Fruit fly (Drosophila melanogaster) whole organism, prepupa: ENCODE data around the gene CG15818.

Experiments
- Blimp-1 ChIP-seq: fragments of 200-800 bp; sonication (Bioruptor generic); optimal IDR thresholded peaks from 3 replicates; lab custom pipeline; 2017; ENCODE audit warnings: missing biosample characterization, missing genetic modification characterization, mild to moderate bottlenecking, moderate library complexity, missing genetic modification reagents
- CG10631 ChIP-seq: fragments of 200-800 bp; sonication (Bioruptor generic); optimal IDR thresholded peaks from 2 replicates; lab custom pipeline; 2016; ENCODE audit warnings: missing biosample characterization, missing genetic modification characterization
- CG10669 ChIP-seq: fragments of 200-800 bp; sonication (Bioruptor generic); optimal IDR thresholded peaks from 3 replicates; lab custom pipeline; 2018; ENCODE audit warnings: missing biosample characterization, mild to moderate bottlenecking, missing genetic modification characterization, moderate library complexity
- CG11294 ChIP-seq: fragments of 200-800 bp; sonication (Bioruptor generic); IDR thresholded peaks from 2 replicates; pipeline ENCODE4 v1.3.6; 2022; ENCODE audit warnings: missing biosample characterization, missing genetic modification characterization
- CG11762 ChIP-seq: fragments of 200-800 bp; sonication (Bioruptor generic); optimal IDR thresholded peaks from 3 replicates; lab custom pipeline; 2016; ENCODE audit warnings: missing biosample characterization, missing genetic modification characterization; ENCODE audit not compliant: insufficient read depth
- CG15336 ChIP-seq: fragments of 200-800 bp; sonication (Bioruptor generic); IDR thresholded peaks from 2 replicates; pipeline ENCODE4 v1.3.6; 2022; ENCODE audit warnings: missing biosample characterization, missing genetic modification characterization
- CG16779 ChIP-seq: fragments of 200-800 bp; sonication (Bioruptor generic); optimal IDR thresholded peaks from 3 replicates; lab custom pipeline; 2017; ENCODE audit warnings: missing biosample characterization, mild to moderate bottlenecking, missing genetic modification characterization
- CG3032 ChIP-seq: fragments of 200-800 bp; optimal IDR thresholded peaks from 2 replicates; lab custom pipeline; 2019; ENCODE audit warnings: missing biosample characterization, mild to moderate bottlenecking, missing genetic modification characterization, moderate library complexity
- CG31627 ChIP-seq: fragments of 200-800 bp; sonication (Bioruptor generic); optimal IDR thresholded peaks from 3 replicates; lab custom pipeline; 2016; ENCODE audit warnings: missing biosample characterization, missing genetic modification characterization
- CG32006 ChIP-seq: fragments of 200-800 bp; sonication (Bioruptor generic); optimal IDR thresholded peaks from 3 replicates; lab custom pipeline; 2017; ENCODE audit warnings: missing biosample characterization, mild to moderate bottlenecking, missing genetic modification characterization
- CG34406 ChIP-seq: fragments of 200-800 bp; sonication (Bioruptor generic); optimal IDR thresholded peaks from 3 replicates; lab custom pipeline; 2016; ENCODE audit warnings: missing biosample characterization, missing genetic modification characterization
- CG4318 ChIP-seq: fragments of 200-800 bp; sonication (Bioruptor generic); optimal IDR thresholded peaks from 3 replicates; lab custom pipeline; 2017; ENCODE audit warnings: missing biosample characterization, mild to moderate bottlenecking, missing genetic modification characterization
- CG6163 ChIP-seq: fragments of 200-800 bp; sonication (Bioruptor generic); IDR thresholded peaks from 3 replicates; pipeline ENCODE4 v1.3.6; 2022; ENCODE audit warnings: missing biosample characterization, missing genetic modification characterization
- CG6276 ChIP-seq: fragments of 200-800 bp; sonication (Bioruptor generic); optimal IDR thresholded peaks from 2 replicates; lab custom pipeline; 2017; ENCODE audit warnings: missing biosample characterization, mild to moderate bottlenecking, missing genetic modification characterization
- CG6792 ChIP-seq: fragments of 200-800 bp; sonication (Bioruptor generic); optimal IDR thresholded peaks from 3 replicates; lab custom pipeline; 2016; ENCODE audit warnings: missing biosample characterization, missing genetic modification characterization
- CG6854 ChIP-seq: fragments of 200-800 bp; sonication (Bioruptor generic); optimal IDR thresholded peaks from 2 replicates; lab custom pipeline; 2017; ENCODE audit warnings: missing biosample characterization, mild to moderate bottlenecking, missing genetic modification characterization
- CG7368 ChIP-seq: fragments of 200-800 bp; sonication (Bioruptor generic); optimal IDR thresholded peaks from 3 replicates; lab custom pipeline; 2016; ENCODE audit warnings: missing biosample characterization, missing genetic modification characterization
- CG8319 ChIP-seq: fragments of 200-800 bp; sonication (Bioruptor generic); optimal IDR thresholded peaks from 3 replicates; lab custom pipeline; 2016; ENCODE audit warnings: missing biosample characterization, missing genetic modification characterization
- CG8632 ChIP-seq: fragments of 200-800 bp; sonication (Bioruptor generic); optimal IDR thresholded peaks from 3 replicates; lab custom pipeline; 2016; ENCODE audit warnings: missing biosample characterization, missing genetic modification characterization
- CG9139 ChIP-seq: fragments of 200-800 bp; sonication (Bioruptor generic); optimal IDR thresholded peaks from 3 replicates; lab custom pipeline; 2017; ENCODE audit warnings: missing biosample characterization, mild to moderate bottlenecking, missing genetic modification characterization
- Eip93F ChIP-seq: fragments of 200-800 bp; sonication (Bioruptor generic); optimal IDR thresholded peaks from 2 replicates; lab custom pipeline; 2016; ENCODE audit warnings: missing biosample characterization, mild to moderate bottlenecking, missing genetic modification characterization
- Ets21C ChIP-seq: fragments of 200-800 bp; sonication (Bioruptor generic); optimal IDR thresholded peaks from 3 replicates; lab custom pipeline; 2016; ENCODE audit warnings: missing biosample characterization, missing genetic modification characterization
- Gug ChIP-seq: fragments of 200-800 bp; sonication (Bioruptor generic); IDR thresholded peaks from 2 replicates; pipeline ENCODE4 v1.3.6; 2022; ENCODE audit warnings: missing biosample characterization, missing genetic modification characterization
- Lpt ChIP-seq: fragments of 200-800 bp; sonication (Bioruptor generic); optimal IDR thresholded peaks from 3 replicates; lab custom pipeline; 2016; ENCODE audit warnings: missing biosample characterization, missing genetic modification characterization
- Met ChIP-seq: fragments of 200-800 bp; sonication (Bioruptor generic); optimal IDR thresholded peaks from 3 replicates; lab custom pipeline; 2016; ENCODE audit warnings: missing biosample characterization, missing genetic modification characterization
- OdsH ChIP-seq: fragments of 200-800 bp; sonication (Bioruptor generic); optimal IDR thresholded peaks from 3 replicates; lab custom pipeline; 2016; ENCODE audit warnings: missing biosample characterization, missing genetic modification characterization
- Smox ChIP-seq: fragments of 200-800 bp; sonication (Bioruptor generic); optimal IDR thresholded peaks from 3 replicates; lab custom pipeline; 2016; ENCODE audit warnings: missing biosample characterization, missing genetic modification characterization
- Sox102F ChIP-seq: fragments of 200-800 bp; sonication (Bioruptor generic); optimal IDR thresholded peaks from 2 replicates; lab custom pipeline; 2016; ENCODE audit warnings: missing biosample characterization, mild to moderate bottlenecking, missing genetic modification characterization
- Sox15 ChIP-seq: fragments of 200-800 bp; sonication (Bioruptor generic); optimal IDR thresholded peaks from 3 replicates; lab custom pipeline; 2016; ENCODE audit warnings: missing biosample characterization, missing genetic modification characterization
- achi ChIP-seq: fragments of 200-800 bp; sonication (Bioruptor generic); optimal IDR thresholded peaks from 3 replicates; lab custom pipeline; 2016; ENCODE audit warnings: missing biosample characterization, missing genetic modification characterization
- acj6 ChIP-seq: fragments of 200-800 bp; sonication (Bioruptor generic); optimal IDR thresholded peaks from 3 replicates; lab custom pipeline; 2016; ENCODE audit warnings: missing biosample characterization, missing genetic modification characterization
- cyc ChIP-seq: fragments of 200-800 bp; sonication (Bioruptor generic); optimal IDR thresholded peaks from 3 replicates; lab custom pipeline; 2016; ENCODE audit warnings: missing biosample characterization, missing genetic modification characterization
- dac ChIP-seq: fragments of 200-800 bp; sonication (Bioruptor generic); optimal IDR thresholded peaks from 2 replicates; lab custom pipeline; 2017; ENCODE audit warnings: missing biosample characterization, mild to moderate bottlenecking, missing genetic modification characterization
- dsx ChIP-seq: fragments of 200-800 bp; optimal IDR thresholded peaks from 3 replicates; lab custom pipeline; 2019; ENCODE audit warnings: missing biosample characterization, mild to moderate bottlenecking, missing genetic modification characterization, moderate library complexity; ENCODE audit not compliant: poor library complexity, severe bottlenecking
- eg ChIP-seq: fragments of 200-800 bp; sonication (Bioruptor generic); IDR thresholded peaks from 3 replicates; pipeline ENCODE4 v1.3.6; 2022; ENCODE audit warnings: missing biosample characterization, missing genetic modification characterization
- esn ChIP-seq: fragments of 200-800 bp; sonication (Bioruptor generic); optimal IDR thresholded peaks from 2 replicates; lab custom pipeline; 2016; ENCODE audit warnings: missing biosample characterization, mild to moderate bottlenecking, missing genetic modification characterization, moderate library complexity
- fd59A ChIP-seq: fragments of 200-800 bp; sonication (Bioruptor generic); optimal IDR thresholded peaks from 2 replicates; lab custom pipeline; 2017; ENCODE audit warnings: missing biosample characterization, mild to moderate bottlenecking, missing genetic modification characterization, missing genetic modification reagents
- fd85E ChIP-seq: fragments of 200-800 bp; sonication (Bioruptor generic); optimal IDR thresholded peaks from 3 replicates; lab custom pipeline; 2016; ENCODE audit warnings: missing biosample characterization, missing genetic modification characterization
- lz ChIP-seq: fragments of 200-800 bp; sonication (Bioruptor generic); optimal IDR thresholded peaks from 3 replicates; lab custom pipeline; 2016; ENCODE audit warnings: missing biosample characterization, missing genetic modification characterization
- net ChIP-seq: fragments of 200-800 bp; sonication (Bioruptor generic); optimal IDR thresholded peaks from 3 replicates; lab custom pipeline; 2016; ENCODE audit warnings: missing biosample characterization, missing genetic modification characterization
- pdm3 ChIP-seq: fragments of 200-800 bp; sonication (Bioruptor generic); optimal IDR thresholded peaks from 3 replicates; lab custom pipeline; 2016; ENCODE audit warnings: missing biosample characterization, missing genetic modification characterization
- salr ChIP-seq, 2 experiments: fragments of 200-800 bp; sonication (Bioruptor generic); optimal IDR thresholded peaks; 3 replicates each; lab custom pipeline; 2016 to 2018; ENCODE audit warnings: missing biosample characterization in 2 of 2, missing genetic modification characterization in 2 of 2, mild to moderate bottlenecking in 1 of 2
- ss ChIP-seq, 2 experiments: fragments of 200-800 bp; sonication (Bioruptor generic); optimal IDR thresholded peaks; 2 replicates in 1 of 2; 3 replicates in 1 of 2; lab custom pipeline; 2017 to 2018; ENCODE audit warnings: mild to moderate bottlenecking in 2 of 2, missing biosample characterization in 2 of 2, missing genetic modification characterization in 2 of 2, moderate library complexity in 1 of 2
- svp ChIP-seq: fragments of 200-800 bp; sonication (Bioruptor generic); peaks from one replicate; lab custom pipeline; 2016; ENCODE audit warnings: missing biosample characterization, missing genetic modification characterization
- topi ChIP-seq: fragments of 200-800 bp; sonication (Bioruptor generic); optimal IDR thresholded peaks from 3 replicates; lab custom pipeline; 2016; ENCODE audit warnings: missing biosample characterization, missing genetic modification characterization

Gene CG15818

dm6 chr2L:7424907-7425689 is 14.4 kb downstream of the CG15818 start (continued):
- TF ChIP-seq ss (GFP tag; optimal IDR thresholded peaks at IDR 0.05; lab: Kevin White, UChicago) (peak; percentile 7 to 21), CG16779 (tag; lab: Kevin White, UChicago) (peak; percentile 33), CG6163 (peak; percentile 92), Sox102F (GFP tag; lab: Kevin White, UChicago) (peak; percentile 90), CG15336 (GFP tag; lab: Robert Waterston, UW) (peak; percentile 78), CG6792 (GFP tag; lab: Kevin White, UChicago) (peak; percentile 81), esn (GFP tag; lab: Kevin White, UChicago) (peak; percentile 94), dac (GFP tag; lab: Kevin White, UChicago) (peak; percentile 37), Gug (peak; percentile 73), Sox15 (GFP tag; lab: Kevin White, UChicago) (peak; percentile 78), CG32006 (GFP tag; lab: Kevin White, UChicago) (peak; percentile 66), Smox (GFP tag; lab: Kevin White, UChicago) (peak; percentile 87), CG34406 (peak; percentile 77), eg (peak; percentile 93), CG31627 (GFP tag; lab: Kevin White, UChicago) (peak; percentile 93), acj6 (GFP tag; lab: Kevin White, UChicago) (peak; percentile 83), CG10669 (GFP tag; lab: Kevin White, UChicago) (peak; percentile 66), topi (GFP tag; lab: Kevin White, UChicago) (peak; percentile 92), dsx (GFP tag; lab: Kevin White, UChicago) (peak; percentile 29), fd59A (GFP tag; lab: Kevin White, UChicago) (peak; percentile 44), CG6854 (GFP tag; lab: Kevin White, UChicago) (no peak), Eip93F (GFP tag; lab: Kevin White, UChicago) (peak; percentile 8), fd85E (GFP tag; lab: Kevin White, UChicago) (no peak), OdsH (peak; percentile 79), lz (GFP tag; lab: Kevin White, UChicago) (peak; percentile 93), CG7368 (peak; percentile 86), CG8319 (GFP tag; lab: Kevin White, UChicago) (peak; percentile 70), Lpt (peak; percentile 27)

DNA sequence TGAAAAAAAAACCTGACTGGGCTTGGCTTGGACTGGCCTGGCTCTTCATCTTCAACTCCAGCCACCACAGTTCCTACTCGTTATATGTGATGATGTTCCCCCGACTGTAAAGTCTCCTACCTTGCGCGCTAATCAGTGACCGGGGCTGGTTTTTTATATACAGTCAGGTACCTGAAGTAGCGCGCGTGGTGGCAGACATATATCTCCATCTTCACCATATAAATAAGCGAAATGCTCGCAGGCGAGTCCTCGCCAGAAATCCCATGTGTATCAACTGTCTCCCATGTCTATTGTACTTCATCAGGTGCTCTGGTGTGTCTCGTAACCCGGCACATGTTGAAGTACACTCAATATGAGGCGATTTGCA is 15.0 kb downstream of the CG15818 start:
- TF ChIP-seq CG4318 (no peak), CG9139 (no peak), CG32006 (GFP tag; lab: Kevin White, UChicago) (no peak), OdsH (no peak), CG7368 (no peak), CG11294 (no peak)

- TF ChIP-seq pdm3 (GFP tag; lab: Kevin White, UChicago) (peak; percentile 9), cyc (GFP tag; lab: Kevin White, UChicago) (peak; percentile 0), CG10669 (GFP tag; lab: Kevin White, UChicago) (peak; percentile 2), Met (GFP tag; lab: Kevin White, UChicago) (peak; percentile 34), achi (GFP tag; lab: Kevin White, UChicago) (no peak), salr (GFP tag; optimal IDR thresholded peaks at IDR 0.05; lab: Kevin White, UChicago) (peak in 1 of 2 experiments; percentile 8), CG34406 (peak; percentile 18), CG32006 (GFP tag; lab: Kevin White, UChicago) (peak; percentile 27), CG6854 (GFP tag; lab: Kevin White, UChicago) (no peak), dsx (GFP tag; lab: Kevin White, UChicago) (peak; percentile 13), Ets21C (peak; percentile 38), CG8632 (GFP tag; lab: Kevin White, UChicago) (no peak), ss (GFP tag; optimal IDR thresholded peaks at IDR 0.05; lab: Kevin White, UChicago) (no peak), esn (GFP tag; lab: Kevin White, UChicago) (peak; percentile 31), CG3032 (peak; percentile 39), Lpt (no peak), net (GFP tag; lab: Kevin White, UChicago) (no peak), CG6276 (GFP tag; lab: Kevin White, UChicago) (no peak), Eip93F (GFP tag; lab: Kevin White, UChicago) (peak; percentile 1), CG10631 (GFP tag; lab: Kevin White, UChicago) (peak; percentile 19), topi (GFP tag; lab: Kevin White, UChicago) (peak; percentile 3), CG11762 (no peak), Blimp-1 (GFP tag; lab: Kevin White, UChicago) (no peak), svp (peak; percentile 96)
These were observed 15.8 kb downstream of the CG15818 start, which contains the start of gene muc for dm6 chr2L:7426326-7427066. TSS of gene muc (plus strand) at chr2L:7426866.
